Worm (Caenorhabditis elegans) whole organism, L2 larva: ENCODE data around the gene F08G2.7.
A peak's percentile ranks its signal among the peaks of the same experiment; 100 is the strongest.

Experiments used
- C34F6.9 ChIP-seq: fragments of 150-350 bp; optimal IDR thresholded peaks from 2 replicates; lab custom pipeline; 2014; ENCODE audit warnings: missing biosample characterization, missing genetic modification characterization
- F13H6.1 ChIP-seq: sonication (generic microtip); optimal IDR thresholded peaks from 2 replicates; lab custom pipeline; 2016; ENCODE audit warnings: missing genetic modification characterization, missing compliant biosample characterization
- R02D3.7 ChIP-seq: fragments of 150-350 bp; optimal IDR thresholded peaks from 2 replicates; lab custom pipeline; 2014; ENCODE audit warnings: missing biosample characterization, missing genetic modification characterization
- Y55F3AM.14 ChIP-seq: fragments of 200-800 bp; sonication (Bioruptor generic); optimal IDR thresholded peaks from 2 replicates; lab custom pipeline; 2018; ENCODE audit warnings: mild to moderate bottlenecking, missing genetic modification characterization, missing compliant biosample characterization
- ZK546.5 ChIP-seq: sonication (generic microtip); optimal IDR thresholded peaks from 2 replicates; lab custom pipeline; 2017; ENCODE audit warnings: missing biosample characterization, missing genetic modification characterization
- alr-1 ChIP-seq: fragments of 150-350 bp; optimal IDR thresholded peaks from 2 replicates; lab custom pipeline; 2014; ENCODE audit warnings: missing biosample characterization, missing genetic modification characterization
- aly-2 ChIP-seq: fragments of 150-350 bp; optimal IDR thresholded peaks from 2 replicates; lab custom pipeline; 2014; ENCODE audit warnings: missing biosample characterization, missing genetic modification characterization
- ama-1 ChIP-seq: fragments of 150-350 bp; optimal IDR thresholded peaks from 2 replicates; lab custom pipeline; 2018; ENCODE audit warnings: inconsistent platforms
- blmp-1 ChIP-seq: sonication (generic microtip); optimal IDR thresholded peaks from 2 replicates; lab custom pipeline; 2017; ENCODE audit warnings: missing genetic modification characterization, mild to moderate bottlenecking, missing compliant biosample characterization, antibody characterized with exemption, moderate library complexity; ENCODE audit not compliant: insufficient read depth
- ceh-16 ChIP-seq: fragments of 150-350 bp; optimal IDR thresholded peaks from 2 replicates; lab custom pipeline; 2014; ENCODE audit warnings: missing biosample characterization, missing genetic modification characterization
- ceh-82 ChIP-seq: fragments of 150-350 bp; optimal IDR thresholded peaks from 2 replicates; lab custom pipeline; 2014; ENCODE audit warnings: missing biosample characterization, missing genetic modification characterization
- crh-2 ChIP-seq: sonication (generic microtip); optimal IDR thresholded peaks from 2 replicates; lab custom pipeline; 2017; ENCODE audit warnings: missing biosample characterization, missing genetic modification characterization
- dmd-4 ChIP-seq: sonication (generic microtip); optimal IDR thresholded peaks from 2 replicates; lab custom pipeline; 2017; ENCODE audit warnings: missing biosample characterization, missing genetic modification characterization
- egl-27 ChIP-seq: sonication (generic microtip); optimal IDR thresholded peaks from 3 replicates; lab custom pipeline; 2017; ENCODE audit warnings: missing biosample characterization, missing genetic modification reagents, missing genetic modification characterization
- elt-1 ChIP-seq: fragments of 150-350 bp; optimal IDR thresholded peaks from 2 replicates; lab custom pipeline; 2014; ENCODE audit warnings: missing biosample characterization, missing genetic modification characterization
- fos-1 ChIP-seq: fragments of 150-350 bp; optimal IDR thresholded peaks from 2 replicates; lab custom pipeline; 2014; ENCODE audit warnings: missing biosample characterization, missing genetic modification characterization
- gmeb-1 ChIP-seq: fragments of 150-350 bp; optimal IDR thresholded peaks from 2 replicates; lab custom pipeline; 2014; ENCODE audit warnings: missing biosample characterization, missing genetic modification characterization
- lin-11 ChIP-seq: fragments of 150-350 bp; sonication (generic microtip); optimal IDR thresholded peaks from 2 replicates; lab custom pipeline; 2014; ENCODE audit warnings: missing biosample characterization, missing genetic modification characterization, inconsistent platforms, mixed read lengths
- lin-13 ChIP-seq: fragments of 150-350 bp; optimal IDR thresholded peaks from 2 replicates; lab custom pipeline; 2014; ENCODE audit warnings: missing biosample characterization, missing genetic modification reagents, missing genetic modification characterization
- lin-39 ChIP-seq: fragments of 150-350 bp; optimal IDR thresholded peaks from 2 replicates; lab custom pipeline; 2014; ENCODE audit warnings: missing biosample characterization, missing genetic modification reagents, missing genetic modification characterization
- lsy-2 ChIP-seq, 2 experiments: fragments of 150-350 bp in 1 of 2; sonication (generic microtip) in 1 of 2; optimal IDR thresholded peaks; 2 replicates each; lab custom pipeline; 2014 to 2017; ENCODE audit warnings: missing biosample characterization in 2 of 2, missing genetic modification characterization in 2 of 2
- mab-5 ChIP-seq: fragments of 150-350 bp; optimal IDR thresholded peaks from 2 replicates; lab custom pipeline; 2014; ENCODE audit warnings: missing biosample characterization, missing genetic modification characterization
- mbf-1 ChIP-seq: sonication (generic microtip); optimal IDR thresholded peaks from 2 replicates; lab custom pipeline; 2017; ENCODE audit warnings: missing biosample characterization, missing genetic modification characterization
- mdl-1 ChIP-seq, 2 experiments: fragments of 150-350 bp in 1 of 2; sonication (generic microtip) in 1 of 2; optimal IDR thresholded peaks; 2 replicates each; lab custom pipeline; 2017; ENCODE audit warnings: missing biosample characterization in 2 of 2, missing genetic modification characterization in 2 of 2
- nhr-10 ChIP-seq: sonication (generic microtip); optimal IDR thresholded peaks from 2 replicates; lab custom pipeline; 2017; ENCODE audit warnings: missing biosample characterization, missing genetic modification characterization
- nhr-11 ChIP-seq: fragments of 150-350 bp; optimal IDR thresholded peaks from 2 replicates; lab custom pipeline; 2014; ENCODE audit warnings: missing biosample characterization, missing genetic modification characterization
- nhr-12 ChIP-seq: fragments of 150-350 bp; optimal IDR thresholded peaks from 2 replicates; lab custom pipeline; 2014; ENCODE audit warnings: missing biosample characterization, missing genetic modification characterization
- nhr-129 ChIP-seq: fragments of 150-350 bp; optimal IDR thresholded peaks from 2 replicates; lab custom pipeline; 2014; ENCODE audit warnings: missing biosample characterization, missing genetic modification characterization
- nhr-21 ChIP-seq: fragments of 150-350 bp; optimal IDR thresholded peaks from 2 replicates; lab custom pipeline; 2014; ENCODE audit warnings: missing biosample characterization, missing genetic modification characterization
- nhr-23 ChIP-seq: fragments of 150-350 bp; optimal IDR thresholded peaks from 2 replicates; lab custom pipeline; 2014; ENCODE audit warnings: missing biosample characterization, missing genetic modification reagents, missing genetic modification characterization
- nhr-237 ChIP-seq: fragments of 150-350 bp; optimal IDR thresholded peaks from 2 replicates; lab custom pipeline; 2014; ENCODE audit warnings: missing biosample characterization, missing genetic modification characterization
- nhr-25 ChIP-seq: fragments of 150-350 bp; sonication (generic microtip); optimal IDR thresholded peaks from 3 replicates; lab custom pipeline; 2014; ENCODE audit warnings: missing biosample characterization, missing genetic modification characterization
- nhr-6 ChIP-seq: fragments of 150-350 bp; optimal IDR thresholded peaks from 2 replicates; lab custom pipeline; 2014; ENCODE audit warnings: missing biosample characterization, missing genetic modification characterization
- nhr-77 ChIP-seq: fragments of 150-350 bp; optimal IDR thresholded peaks from 2 replicates; lab custom pipeline; 2014; ENCODE audit warnings: missing biosample characterization, missing genetic modification characterization
- peb-1 ChIP-seq: fragments of 150-350 bp; optimal IDR thresholded peaks from 2 replicates; lab custom pipeline; 2014; ENCODE audit warnings: missing biosample characterization, missing genetic modification characterization
- sem-4 ChIP-seq: fragments of 150-350 bp; optimal IDR thresholded peaks from 2 replicates; lab custom pipeline; 2014; ENCODE audit warnings: missing biosample characterization, missing genetic modification reagents, missing genetic modification characterization
- skn-1 ChIP-seq: sonication (generic microtip); optimal IDR thresholded peaks from 2 replicates; lab custom pipeline; 2017; ENCODE audit warnings: missing biosample characterization, missing genetic modification characterization
- sma-3 ChIP-seq: sonication (generic microtip); optimal IDR thresholded peaks from 2 replicates; lab custom pipeline; 2016; ENCODE audit warnings: missing genetic modification reagents, missing genetic modification characterization, missing compliant biosample characterization
- sma-9 ChIP-seq, 2 experiments: fragments of 150-350 bp in 1 of 2; sonication (generic microtip) in 1 of 2; optimal IDR thresholded peaks; 2 replicates each; lab custom pipeline; 2014 to 2016; ENCODE audit warnings: missing genetic modification characterization in 2 of 2, mild to moderate bottlenecking in 1 of 2, missing biosample characterization in 1 of 2, missing compliant biosample characterization in 1 of 2, missing genetic modification reagents in 1 of 2, moderate library complexity in 1 of 2
- snpc-4 ChIP-seq: fragments of 150-350 bp; optimal IDR thresholded peaks from 2 replicates; lab custom pipeline; 2014; ENCODE audit warnings: missing biosample characterization, missing genetic modification characterization
- unc-39 ChIP-seq: fragments of 150-350 bp; optimal IDR thresholded peaks from 2 replicates; lab custom pipeline; 2014; ENCODE audit warnings: missing biosample characterization, missing genetic modification characterization
- unc-55 ChIP-seq: fragments of 150-350 bp; sonication (generic microtip); optimal IDR thresholded peaks from 3 replicates; lab custom pipeline; 2014; ENCODE audit warnings: missing biosample characterization, missing genetic modification reagents, missing genetic modification characterization
- unc-62 ChIP-seq: fragments of 150-350 bp; optimal IDR thresholded peaks from 2 replicates; lab custom pipeline; 2014; ENCODE audit warnings: missing biosample characterization, missing genetic modification reagents, missing genetic modification characterization
- zag-1 ChIP-seq: fragments of 150-350 bp; optimal IDR thresholded peaks from 2 replicates; lab custom pipeline; 2014; ENCODE audit warnings: missing biosample characterization, missing genetic modification characterization
- ztf-1 ChIP-seq: fragments of 200-800 bp; sonication (Bioruptor generic); conservative IDR thresholded peaks from 2 replicates; pipeline ENCODE4 v1.3.6; 2022; ENCODE audit warnings: missing genetic modification characterization, missing compliant biosample characterization
- ztf-11 ChIP-seq: sonication (generic microtip); optimal IDR thresholded peaks from 2 replicates; lab custom pipeline; 2017; ENCODE audit warnings: missing biosample characterization, missing genetic modification characterization
- ztf-4 ChIP-seq: fragments of 150-350 bp; optimal IDR thresholded peaks from 2 replicates; lab custom pipeline; 2014; ENCODE audit warnings: missing biosample characterization, missing genetic modification characterization

Gene F08G2.7

ce11 chrII:13872191-13872889 lies 31.4 kb upstream of the F08G2.7 start, which contains the start of the genes cup-14 and ndub-8:
Gene cup-14, minus strand, starts transcription at chrII:13872241.
Gene ndub-8, plus strand, starts transcription at chrII:13872869.
- TF ChIP-seq snpc-4, result peak; percentile 89
- peak; percentile 36 for TF ChIP-seq egl-27 (tag; lab: Kevin White, UChicago)
- TF ChIP-seq zag-1 (tag; lab: Kevin White, UChicago), result peak; percentile 31
- TF ChIP-seq ama-1 (lab: Kevin White, UChicago), result peak; percentile 28
- peak; percentile 35 for TF ChIP-seq ceh-16 (tag; lab: Kevin White, UChicago)
- TF ChIP-seq fos-1 (tag; lab: Kevin White, UChicago), result peak; percentile 43
- TF ChIP-seq ztf-4 (tag; lab: Kevin White, UChicago), result peak; percentile 78
- TF ChIP-seq R02D3.7 (tag; lab: Kevin White, UChicago), result peak; percentile 43
- TF ChIP-seq ceh-82 (tag; lab: Kevin White, UChicago), result peak; percentile 47
- TF ChIP-seq lin-13 (GFP tag; lab: Kevin White, UChicago), result peak; percentile 89
- no peak for TF ChIP-seq lin-39
- TF ChIP-seq elt-1 (tag; lab: Kevin White, UChicago), result no peak
- TF ChIP-seq nhr-10 (tag; lab: Kevin White, UChicago), result no peak
- TF ChIP-seq C34F6.9 (tag; lab: Kevin White, UChicago), result peak; percentile 88
- peak; percentile 37 for TF ChIP-seq unc-62 (GFP tag; lab: Kevin White, UChicago)
- TF ChIP-seq nhr-6 (tag; lab: Kevin White, UChicago), result peak; percentile 58
- no peak for TF ChIP-seq nhr-11 (tag; lab: Kevin White, UChicago)
- no peak for TF ChIP-seq ztf-1 (GFP tag; lab: Robert Waterston, UW)
- no peak for TF ChIP-seq peb-1 (tag; lab: Kevin White, UChicago)
- no peak for TF ChIP-seq dmd-4 (tag; lab: Kevin White, UChicago)
- TF ChIP-seq unc-55 (GFP tag; lab: Kevin White, UChicago), result peak; percentile 98
- peak; percentile 90 for TF ChIP-seq gmeb-1 (tag; lab: Kevin White, UChicago)
- peak; percentile 59 for TF ChIP-seq ZK546.5 (tag; lab: Kevin White, UChicago)
- TF ChIP-seq mab-5 (tag; lab: Kevin White, UChicago), result peak; percentile 93
- TF ChIP-seq blmp-1 (tag; lab: Kevin White, UChicago), result peak; percentile 49
- TF ChIP-seq mbf-1, result no peak
- TF ChIP-seq F13H6.1 (tag; lab: Kevin White, UChicago), result peak; percentile 81
- TF ChIP-seq alr-1, result no peak
- no peak for TF ChIP-seq unc-39 (tag; lab: Kevin White, UChicago)
- TF ChIP-seq nhr-77 (tag; lab: Kevin White, UChicago), result peak; percentile 68
- peak; percentile 86 for TF ChIP-seq crh-2
- TF ChIP-seq skn-1 (tag; lab: Kevin White, UChicago), result no peak
- TF ChIP-seq nhr-129, result peak; percentile 61
- TF ChIP-seq ztf-11 (tag; lab: Kevin White, UChicago), result no peak
- no peak for TF ChIP-seq aly-2 (tag; lab: Kevin White, UChicago)
- peak; percentile 12 for TF ChIP-seq nhr-237 (tag; lab: Kevin White, UChicago)
- TF ChIP-seq nhr-23 (tag; lab: Kevin White, UChicago), result no peak
- peak; percentile 41 for TF ChIP-seq Y55F3AM.14
- TF ChIP-seq sem-4 (tag; lab: Kevin White, UChicago), result peak; percentile 91
- TF ChIP-seq lsy-2 (tag; optimal IDR thresholded peaks at IDR 0.05; lab: Kevin White, UChicago), result peak; percentile 99 to 100
- peak; percentile 12 to 77 for TF ChIP-seq mdl-1 (tag; optimal IDR thresholded peaks at IDR 0.05; lab: Kevin White, UChicago)
- peak; percentile 92 for TF ChIP-seq sma-3 (GFP tag; lab: Kevin White, UChicago)
- TF ChIP-seq sma-9 (GFP tag; optimal IDR thresholded peaks at IDR 0.05; lab: Kevin White, UChicago), result no peak
- no peak for TF ChIP-seq sma-9 (tag; optimal IDR thresholded peaks at IDR 0.05; lab: Kevin White, UChicago)
- TF ChIP-seq lin-11, result peak; percentile 91
- peak; percentile 88 for TF ChIP-seq nhr-25 (tag; lab: Kevin White, UChicago)
- TF ChIP-seq nhr-21 (tag; lab: Kevin White, UChicago), result peak; percentile 79
- no peak for TF ChIP-seq nhr-12 (tag; lab: Kevin White, UChicago)
